Fruit fly (Drosophila melanogaster): Measurements from ENCODE around the gene bai.

- TF ChIP-seq fru (optimal IDR thresholded peaks at IDR 0.05) = no peak
- no peak for TF ChIP-seq CG10654 (GFP tag; optimal IDR thresholded peaks at IDR 0.05)
- no peak for TF ChIP-seq TFAM (GFP tag; optimal IDR thresholded peaks at IDR 0.05)
- TF ChIP-seq Hand (GFP tag; optimal IDR thresholded peaks at IDR 0.05) = no peak
- TF ChIP-seq stwl (tag; optimal IDR thresholded peaks at IDR 0.05) = no peak
- TF ChIP-seq CG17361 (GFP tag; IDR thresholded peaks at IDR 0.05) = no peak
- TF ChIP-seq CG7963 (GFP tag; IDR thresholded peaks at IDR 0.05; ENCODE audit: partially characterized antibody) = no peak
Observed at dm6 chr3R:25060462-25060861, 21.3 kb downstream of the bai start.

Data from whole organism, embryonic.